Fruit fly (Drosophila melanogaster): ENCODE data around the gene CG12204.

CG12204 gene

DNA sequence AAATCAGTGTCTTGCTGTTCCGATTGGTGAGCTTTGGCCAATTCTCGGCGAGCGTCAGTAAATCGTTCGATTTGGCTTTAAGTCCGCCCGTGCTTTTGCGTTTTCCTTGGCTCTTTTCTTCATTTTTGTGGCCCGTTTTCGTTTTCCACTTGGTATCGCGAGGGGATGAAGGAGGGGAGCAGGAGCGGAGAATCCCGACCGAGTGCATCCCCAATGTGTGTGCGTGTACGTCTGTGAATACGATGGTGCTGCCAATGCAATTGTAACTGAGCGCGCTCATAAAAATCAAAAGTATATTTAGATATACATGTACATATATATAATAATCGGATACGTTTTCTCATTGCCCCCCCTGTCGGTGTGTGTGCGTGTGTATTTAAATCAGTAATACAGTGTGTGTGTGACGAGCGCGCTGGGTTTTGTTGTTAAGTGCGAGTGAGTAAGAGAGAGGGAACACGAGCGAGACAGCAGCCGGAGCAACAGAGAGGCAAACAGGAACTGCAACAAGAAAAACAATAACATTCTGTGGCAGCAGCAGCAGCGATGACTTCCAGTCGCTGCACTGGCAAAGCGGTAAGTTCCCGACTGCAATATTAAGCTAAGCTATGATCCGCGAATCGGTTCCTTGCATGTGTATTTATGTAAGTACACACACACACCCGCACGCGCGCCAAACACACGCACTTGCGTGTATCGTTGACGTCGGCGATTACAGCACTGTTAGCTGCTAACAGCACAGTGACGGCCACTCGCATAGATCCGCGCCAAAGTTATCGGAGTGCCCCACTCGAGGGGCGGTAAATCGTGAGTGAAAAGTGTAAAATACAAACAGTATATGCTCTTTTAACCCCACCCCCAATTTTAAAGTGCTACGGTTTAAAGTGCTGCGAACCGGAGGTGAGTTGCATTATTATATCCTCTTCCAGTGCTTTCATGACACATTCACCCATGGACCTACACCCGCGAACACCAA, 1.7 kb upstream of the CG12204 start (continued):
- TF ChIP-seq Med (GFP tag) (peak; percentile 92), NK7.1 (GFP tag; optimal IDR thresholded peaks at IDR 0.05) (peak; percentile 59), Scr (GFP tag; IDR thresholded peaks at IDR 0.05; ENCODE audit: partially characterized antibody) (no peak), Stat92E (GFP tag; optimal IDR thresholded peaks at IDR 0.05) (no peak), pita (GFP tag; optimal IDR thresholded peaks at IDR 0.05) (no peak), maf-S (GFP tag; optimal IDR thresholded peaks at IDR 0.05) (peak; percentile 36), CG31365 (tag; optimal IDR thresholded peaks at IDR 0.05) (peak; percentile 48), abd-A (tag; optimal IDR thresholded peaks at IDR 0.05) (no peak), ci (GFP tag; IDR thresholded peaks at IDR 0.05) (peak; percentile 65; the same call in 2 of the 3 replicates), ttk (GFP tag; IDR thresholded peaks at IDR 0.05) (0 out of 2 replicates have a peak, but pooled peaks have one; percentile 25), CG2202 (tag; optimal IDR thresholded peaks at IDR 0.05) (no peak), lmd (GFP tag; IDR thresholded peaks at IDR 0.05) (peak; percentile 68), caup (GFP tag; optimal IDR thresholded peaks at IDR 0.05; ENCODE audit: severe bottlenecking) (peak; percentile 75), disco-r (GFP tag; optimal IDR thresholded peaks at IDR 0.05) (peak; percentile 34), jing (GFP tag; optimal IDR thresholded peaks at IDR 0.05) (no peak), peb (GFP tag; IDR thresholded peaks at IDR 0.05) (no peak), CG33213 (GFP tag; optimal IDR thresholded peaks at IDR 0.05) (no peak), CG17186 (GFP tag; optimal IDR thresholded peaks at IDR 0.05) (no peak), CG10654 (GFP tag; optimal IDR thresholded peaks at IDR 0.05) (peak; percentile 32), pnt (GFP tag; optimal IDR thresholded peaks at IDR 0.05) (peak; percentile 40), exex (tag; optimal IDR thresholded peaks at IDR 0.05) (no peak), CHES-1-like (GFP tag; optimal IDR thresholded peaks at IDR 0.05) (peak; percentile 63), cwo (GFP tag; optimal IDR thresholded peaks at IDR 0.05) (peak; percentile 60), Oli (tag; optimal IDR thresholded peaks at IDR 0.05) (peak; percentile 69), CG1602 (GFP tag; optimal IDR thresholded peaks at IDR 0.05) (peak; percentile 19), Dref (GFP tag; IDR thresholded peaks at IDR 0.05) (no peak), CG8478 (optimal IDR thresholded peaks at IDR 0.05) (peak; percentile 94), Hr3 (GFP tag; optimal IDR thresholded peaks at IDR 0.05) (peak; percentile 38), HLH3B (GFP tag; IDR thresholded peaks at IDR 0.05) (peak; percentile 47; the same call in 1 of the 2 replicates), CG11695 (GFP tag; IDR thresholded peaks at IDR 0.05) (peak; percentile 57; the same call in 1 of the 3 replicates), Atf3 (GFP tag; optimal IDR thresholded peaks at IDR 0.05) (peak; percentile 26), Nf-YA (GFP tag; IDR thresholded peaks at IDR 0.05) (0 out of 2 replicates have a peak, but pooled peaks have one; percentile 11), Fer3 (tag; optimal IDR thresholded peaks at IDR 0.05) (peak; percentile 59), CG34376 (GFP tag; optimal IDR thresholded peaks at IDR 0.05) (peak; percentile 20), CG2712 (tag; optimal IDR thresholded peaks at IDR 0.05) (peak; percentile 44), CG11247 (GFP tag; IDR thresholded peaks at IDR 0.05) (peak; percentile 41; the same call in 1 of the 2 replicates), Abd-B (GFP tag; optimal IDR thresholded peaks at IDR 0.05) (peak; percentile 37), Jarid2 (GFP tag; optimal IDR thresholded peaks at IDR 0.05) (no peak), CG42726 (GFP tag; IDR thresholded peaks at IDR 0.05; ENCODE audit: partially characterized antibody) (no peak), CG13775 (GFP tag; optimal IDR thresholded peaks at IDR 0.05) (peak; percentile 43), CG5245 (GFP tag; optimal IDR thresholded peaks at IDR 0.05) (no peak), TFAM (GFP tag; optimal IDR thresholded peaks at IDR 0.05) (no peak), Spps (tag; optimal IDR thresholded peaks at IDR 0.05) (no peak), ind (GFP tag; optimal IDR thresholded peaks at IDR 0.05) (peak; percentile 65), odd (GFP tag; optimal IDR thresholded peaks at IDR 0.05) (peak; percentile 22), dimm (GFP tag; IDR thresholded peaks at IDR 0.05) (no peak), hkb (optimal IDR thresholded peaks at IDR 0.05) (no peak), hkb (GFP tag; IDR thresholded peaks at IDR 0.05) (peak; percentile 60; the same call in 1 of the 2 replicates)

Data from whole organism, embryonic.